Worm (Caenorhabditis elegans) whole organism, L1 larva: ENCODE measurements around the gene srx-7.

ENCODE experiments used
- C34B4.2 ChIP-seq: sonication (generic microtip); optimal IDR thresholded peaks from 2 replicates; lab custom pipeline; 2017; ENCODE audit warnings: mild to moderate bottlenecking, missing genetic modification characterization, missing compliant biosample characterization
- alr-1 ChIP-seq: fragments of 200-800 bp; sonication (Bioruptor generic); optimal IDR thresholded peaks from 2 replicates; lab custom pipeline; 2018; ENCODE audit warnings: borderline replicate concordance, mild to moderate bottlenecking, missing genetic modification characterization, missing compliant biosample characterization
- elt-2 ChIP-seq: sonication (generic microtip); optimal IDR thresholded peaks from 2 replicates; lab custom pipeline; 2016; ENCODE audit warnings: missing genetic modification characterization, mild to moderate bottlenecking, inconsistent platforms, missing compliant biosample characterization, missing genetic modification reagents
- jun-1 ChIP-seq: fragments of 150-350 bp; optimal IDR thresholded peaks from 2 replicates; lab custom pipeline; 2014; ENCODE audit warnings: missing biosample characterization, missing genetic modification reagents, missing genetic modification characterization
- lin-13 ChIP-seq: fragments of 150-350 bp; optimal IDR thresholded peaks from 2 replicates; lab custom pipeline; 2014; ENCODE audit warnings: missing biosample characterization, missing genetic modification reagents, missing genetic modification characterization
- tbx-2 ChIP-seq: sonication (generic microtip); optimal IDR thresholded peaks from 2 replicates; lab custom pipeline; 2016; ENCODE audit warnings: missing genetic modification characterization, missing compliant biosample characterization

DNA sequence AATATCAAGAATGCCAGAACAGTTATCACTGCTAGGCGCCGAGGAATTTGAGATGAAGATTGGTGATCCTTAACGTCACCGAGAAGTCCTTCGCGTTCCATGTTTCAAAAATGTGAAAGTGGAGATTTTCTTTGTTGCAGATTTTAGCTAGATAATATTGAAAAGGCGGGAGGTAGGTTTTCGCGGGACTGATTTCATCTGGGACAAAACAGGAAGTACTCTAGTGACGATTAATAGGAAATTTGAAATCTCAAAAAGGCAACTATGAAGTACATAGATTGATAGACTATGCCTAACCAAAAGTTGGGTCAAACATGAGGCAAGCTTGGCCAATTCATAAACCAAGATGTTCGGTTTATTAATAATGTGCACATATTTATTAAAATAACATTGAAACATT lies 6.9 kb upstream of the srx-7 start, which contains the start of gene C14C6.8:
- no peak for TF ChIP-seq elt-2 (tag; lab: Kevin White, UChicago)
- no peak for TF ChIP-seq alr-1
- TF ChIP-seq tbx-2 (tag; lab: Kevin White, UChicago), result no peak
- TF ChIP-seq lin-13, result no peak
- TF ChIP-seq jun-1, result no peak
- no peak for TF ChIP-seq C34B4.2 (tag; lab: Kevin White, UChicago)
